ENCODE assay signal across 5 fruit fly cellular contexts in genomic region chr3R:23869203-23869892, dm6.
TF ChIP-seq lines count a peak whose summit lies in the region.

No protein-coding gene starts in this region.

- TF ChIP-seq CTCF in whole organism, embryonic (GFP tag; optimal IDR thresholded peaks at IDR 0.05; lab: Kevin White, UChicago), result no peak

TF ChIP-seq in whole organism, adult, 20 proteins besides CTCF, POLR2A, EP300 and RAD21:
- TF ChIP-seq Hr96 (GFP tag; optimal IDR thresholded peaks at IDR 0.05; lab: Kevin White, UChicago) (no peak), ovo (GFP tag; optimal IDR thresholded peaks at IDR 0.05; lab: Kevin White, UChicago) (no peak), tj (GFP tag; optimal IDR thresholded peaks at IDR 0.05; lab: Kevin White, UChicago) (peak; percentile 71)

TF ChIP-seq in whole organism, embryonic, 481 proteins besides CTCF, POLR2A, EP300 and RAD21 (continues in another document):
- TF ChIP-seq Hr39 (optimal IDR thresholded peaks at IDR 0.05; lab: Kevin White, UChicago), result no peak
- no peak for TF ChIP-seq tll (GFP tag; optimal IDR thresholded peaks at IDR 0.05; lab: Kevin White, UChicago)
- TF ChIP-seq en (GFP tag; optimal IDR thresholded peaks at IDR 0.05; lab: Kevin White, UChicago), result no peak
- no peak for TF ChIP-seq CHES-1-like (GFP tag; optimal IDR thresholded peaks at IDR 0.05; lab: Kevin White, UChicago)
- TF ChIP-seq Dbx (GFP tag; IDR thresholded peaks at IDR 0.05; lab: Robert Waterston, UW), result no peak
- TF ChIP-seq Med (GFP tag; lab: Kevin White, UChicago), result peak; percentile 0
- no peak for TF ChIP-seq Hsf (GFP tag; optimal IDR thresholded peaks at IDR 0.05; lab: Kevin White, UChicago)
- TF ChIP-seq CG15479 (GFP tag; optimal IDR thresholded peaks at IDR 0.05; lab: Kevin White, UChicago), result peak; percentile 25
- TF ChIP-seq sc (optimal IDR thresholded peaks at IDR 0.05; lab: Kevin White, UChicago), result no peak
- TF ChIP-seq sc (GFP tag; optimal IDR thresholded peaks at IDR 0.05; lab: Kevin White, UChicago), result no peak
- no peak for TF ChIP-seq CG6689 (GFP tag; IDR thresholded peaks at IDR 0.05; lab: Robert Waterston, UW)
- no peak for TF ChIP-seq CG6791 (GFP tag; IDR thresholded peaks at IDR 0.05; lab: Robert Waterston, UW; ENCODE audit: partially characterized antibody)
- no peak for TF ChIP-seq cwo (GFP tag; optimal IDR thresholded peaks at IDR 0.05; lab: Kevin White, UChicago)
- TF ChIP-seq eve (GFP tag; optimal IDR thresholded peaks at IDR 0.05; lab: Kevin White, UChicago), result peak in 1 of 2 experiments; percentile 34
- TF ChIP-seq Elba2 (GFP tag; optimal IDR thresholded peaks at IDR 0.05; lab: Kevin White, UChicago), result no peak
- TF ChIP-seq cg (GFP tag; optimal IDR thresholded peaks at IDR 0.05; lab: Kevin White, UChicago), result peak; percentile 13
- no peak for TF ChIP-seq fd3F (GFP tag; optimal IDR thresholded peaks at IDR 0.05; lab: Kevin White, UChicago)
- TF ChIP-seq CG42726 (GFP tag; IDR thresholded peaks at IDR 0.05; lab: Robert Waterston, UW; ENCODE audit: partially characterized antibody), result 0 out of 2 replicates have a peak, but pooled peaks have one; percentile 24
- TF ChIP-seq pfk (GFP tag; optimal IDR thresholded peaks at IDR 0.05; lab: Kevin White, UChicago), result no peak
- no peak for TF ChIP-seq salm (tag; optimal IDR thresholded peaks at IDR 0.05; lab: Kevin White, UChicago)
- TF ChIP-seq D (optimal IDR thresholded peaks at IDR 0.05; lab: Kevin White, UChicago), result peak; percentile 86
- TF ChIP-seq D (GFP tag; optimal IDR thresholded peaks at IDR 0.05; lab: Kevin White, UChicago), result no peak
- TF ChIP-seq bab2 (GFP tag; optimal IDR thresholded peaks at IDR 0.05; lab: Kevin White, UChicago), result no peak

TF ChIP-seq in whole organism, prepupa, 60 proteins besides CTCF, POLR2A, EP300 and RAD21:
- TF ChIP-seq Blimp-1 (GFP tag; optimal IDR thresholded peaks at IDR 0.05; lab: Kevin White, UChicago) (no peak), Hr38 (GFP tag; optimal IDR thresholded peaks at IDR 0.05; lab: Kevin White, UChicago) (no peak), CG10631 (GFP tag; optimal IDR thresholded peaks at IDR 0.05; lab: Kevin White, UChicago) (peak; percentile 34), Sox102F (GFP tag; optimal IDR thresholded peaks at IDR 0.05; lab: Kevin White, UChicago) (peak; percentile 28), eg (GFP tag; IDR thresholded peaks at IDR 0.05; lab: Robert Waterston, UW) (0 out of 3 replicates have a peak, but pooled peaks have one; percentile 5), Eip75B (GFP tag; optimal IDR thresholded peaks at IDR 0.05; lab: Kevin White, UChicago) (peak; percentile 11), Eip78C (GFP tag; lab: Kevin White, UChicago) (peak; percentile 58), Sox14 (GFP tag; optimal IDR thresholded peaks at IDR 0.05; lab: Kevin White, UChicago) (peak; percentile 9), ss (GFP tag; optimal IDR thresholded peaks at IDR 0.05; lab: Kevin White, UChicago) (peak; percentile 22 to 23), CG6808 (GFP tag; optimal IDR thresholded peaks at IDR 0.05; lab: Kevin White, UChicago) (peak; percentile 10), lz (GFP tag; optimal IDR thresholded peaks at IDR 0.05; lab: Kevin White, UChicago) (peak; percentile 4), net (GFP tag; optimal IDR thresholded peaks at IDR 0.05; lab: Kevin White, UChicago) (peak; percentile 9), dsx (GFP tag; optimal IDR thresholded peaks at IDR 0.05; lab: Kevin White, UChicago; ENCODE audit: poor library complexity, severe bottlenecking) (peak; percentile 62), CG1621 (tag; optimal IDR thresholded peaks at IDR 0.05; lab: Kevin White, UChicago) (no peak)

TF ChIP-seq in whole organism, pupa, 21 proteins besides CTCF, POLR2A, EP300 and RAD21:
- TF ChIP-seq CG14655 (GFP tag; optimal IDR thresholded peaks at IDR 0.05; lab: Kevin White, UChicago) (no peak), rn (GFP tag; IDR thresholded peaks at IDR 0.05; lab: Robert Waterston, UW) (no peak), EcR (GFP tag; optimal IDR thresholded peaks at IDR 0.05; lab: Kevin White, UChicago) (peak; percentile 71), Snoo (tag; optimal IDR thresholded peaks at IDR 0.05; lab: Kevin White, UChicago) (peak; percentile 13)

TF ChIP-seq in whole organism, wandering third instar larva, 38 proteins besides CTCF, POLR2A, EP300 and RAD21:
- TF ChIP-seq jim (GFP tag; optimal IDR thresholded peaks at IDR 0.05; lab: Kevin White, UChicago) (no peak), dl (GFP tag; optimal IDR thresholded peaks at IDR 0.05; lab: Kevin White, UChicago; ENCODE audit: insufficient read depth in 1 of 2, partially characterized antibody in 2 of 2) (peak in 1 of 2 experiments; percentile 36), rgr (GFP tag; optimal IDR thresholded peaks at IDR 0.05; lab: Kevin White, UChicago) (no peak), h (GFP tag; optimal IDR thresholded peaks at IDR 0.05; lab: Kevin White, UChicago) (no peak), brk (GFP tag; optimal IDR thresholded peaks at IDR 0.05; lab: Kevin White, UChicago) (peak; percentile 24), dsf (GFP tag; optimal IDR thresholded peaks at IDR 0.05; lab: Kevin White, UChicago; ENCODE audit: borderline replicate concordance) (no peak), br (GFP tag; optimal IDR thresholded peaks at IDR 0.05; lab: Kevin White, UChicago) (peak; percentile 17), ey (GFP tag; optimal IDR thresholded peaks at IDR 0.05; lab: Kevin White, UChicago) (no peak), Dif (GFP tag; optimal IDR thresholded peaks at IDR 0.05; lab: Kevin White, UChicago; ENCODE audit: partially characterized antibody) (no peak), sage (GFP tag; optimal IDR thresholded peaks at IDR 0.05; lab: Kevin White, UChicago) (peak; percentile 21), foxo (GFP tag; optimal IDR thresholded peaks at IDR 0.05; lab: Kevin White, UChicago) (peak in 1 of 2 experiments; percentile 11), psq (GFP tag; optimal IDR thresholded peaks at IDR 0.05; lab: Kevin White, UChicago) (peak; percentile 82)
